Fruit fly (Drosophila melanogaster) whole organism, embryonic: ENCODE results near the gene Alg2.

Experiments
- Adf1 ChIP-seq: fragments of 200-800 bp; sonication (Bioruptor generic); IDR thresholded peaks from 2 replicates; pipeline ENCODE4 v1.3.6; 2022; ENCODE audit warnings: missing biosample characterization, missing genetic modification characterization
- Atf6 ChIP-seq: fragments of 200-800 bp; sonication (Bioruptor generic); IDR thresholded peaks from 2 replicates; pipeline ENCODE4 v1.3.6; 2022; ENCODE audit warnings: missing biosample characterization, missing genetic modification characterization
- BtbVII ChIP-seq: fragments of 200-800 bp; sonication (Bioruptor generic); optimal IDR thresholded peaks from 3 replicates; lab custom pipeline; 2017; ENCODE audit warnings: missing biosample characterization, mild to moderate bottlenecking, missing genetic modification characterization
- CG10959 ChIP-seq: fragments of 200-800 bp; sonication (Bioruptor generic); IDR thresholded peaks from 2 replicates; pipeline ENCODE4 v1.3.6; 2022; ENCODE audit warnings: missing biosample characterization, missing genetic modification characterization
- CG15269 ChIP-seq: fragments of 200-800 bp; sonication (Bioruptor generic); optimal IDR thresholded peaks from 2 replicates; lab custom pipeline; 2018; ENCODE audit warnings: missing biosample characterization, mild to moderate bottlenecking, missing genetic modification characterization, moderate library complexity
- CG17385 ChIP-seq: fragments of 200-800 bp; sonication (Bioruptor generic); optimal IDR thresholded peaks from 3 replicates; lab custom pipeline; 2018; ENCODE audit warnings: missing biosample characterization, mild to moderate bottlenecking, missing genetic modification characterization
- CG17568 ChIP-seq: fragments of 200-800 bp; sonication (Bioruptor generic); optimal IDR thresholded peaks from 2 replicates; lab custom pipeline; 2018; ENCODE audit warnings: missing biosample characterization, mild to moderate bottlenecking, missing genetic modification characterization, moderate library complexity
- CG17612 ChIP-seq: fragments of 200-800 bp; sonication (Bioruptor generic); IDR thresholded peaks from 2 replicates; pipeline ENCODE4 v1.3.6; 2022; ENCODE audit warnings: missing biosample characterization, missing genetic modification characterization
- CG17802 ChIP-seq: fragments of 200-800 bp; sonication (Bioruptor generic); optimal IDR thresholded peaks from 2 replicates; lab custom pipeline; 2018; ENCODE audit warnings: missing biosample characterization, mild to moderate bottlenecking, missing genetic modification characterization, moderate library complexity
- CG17912 ChIP-seq: fragments of 200-800 bp; sonication (Bioruptor generic); optimal IDR thresholded peaks from 2 replicates; lab custom pipeline; 2018; ENCODE audit warnings: missing biosample characterization, mild to moderate bottlenecking, missing genetic modification characterization
- CG1832 ChIP-seq: fragments of 200-800 bp; sonication (Bioruptor generic); optimal IDR thresholded peaks from 2 replicates; lab custom pipeline; 2017; ENCODE audit warnings: missing biosample characterization, mild to moderate bottlenecking, missing genetic modification characterization, inconsistent platforms
- CG18599 ChIP-seq: fragments of 200-800 bp; sonication (Bioruptor generic); optimal IDR thresholded peaks from 3 replicates; lab custom pipeline; 2017; ENCODE audit warnings: missing biosample characterization, missing genetic modification characterization, mild to moderate bottlenecking, moderate library complexity, missing genetic modification reagents
- CG2199 ChIP-seq: fragments of 200-800 bp; sonication (Bioruptor generic); IDR thresholded peaks from 3 replicates; pipeline ENCODE4 v1.3.6; 2022; ENCODE audit warnings: missing biosample characterization, missing genetic modification characterization
- CG30403 ChIP-seq: fragments of 200-800 bp; sonication (Bioruptor generic); optimal IDR thresholded peaks from 3 replicates; lab custom pipeline; 2016; ENCODE audit warnings: missing biosample characterization, missing genetic modification characterization
- CG31365 ChIP-seq: fragments of 200-800 bp; sonication (Bioruptor generic); optimal IDR thresholded peaks from 2 replicates; lab custom pipeline; 2018; ENCODE audit warnings: missing biosample characterization, mild to moderate bottlenecking, missing genetic modification characterization
- CG34376 ChIP-seq: fragments of 200-800 bp; sonication (Bioruptor generic); optimal IDR thresholded peaks from 2 replicates; lab custom pipeline; 2018; ENCODE audit warnings: missing biosample characterization, mild to moderate bottlenecking, missing genetic modification characterization
- CG3995 ChIP-seq: fragments of 200-800 bp; sonication (Bioruptor generic); optimal IDR thresholded peaks from 3 replicates; lab custom pipeline; 2016; ENCODE audit warnings: missing biosample characterization, missing genetic modification characterization
- CG4328 ChIP-seq: fragments of 200-800 bp; sonication (Bioruptor generic); optimal IDR thresholded peaks from 3 replicates; lab custom pipeline; 2017; ENCODE audit warnings: missing biosample characterization, missing genetic modification reagents, missing genetic modification characterization
- CG4360 ChIP-seq: fragments of 200-800 bp; sonication (Bioruptor generic); IDR thresholded peaks from 2 replicates; pipeline ENCODE4 v1.3.6; 2022; ENCODE audit warnings: missing biosample characterization, missing genetic modification characterization
- CG6813 ChIP-seq: fragments of 200-800 bp; sonication (Bioruptor generic); optimal IDR thresholded peaks from 2 replicates; lab custom pipeline; 2017; ENCODE audit warnings: missing biosample characterization, missing genetic modification characterization, mild to moderate bottlenecking, moderate library complexity, missing genetic modification reagents
- CkIIα-i1 ChIP-seq: fragments of 200-800 bp; sonication (Bioruptor generic); IDR thresholded peaks from 2 replicates; pipeline ENCODE4 v1.3.6; 2022; ENCODE audit warnings: missing biosample characterization, missing genetic modification characterization
- CrebB ChIP-seq: fragments of 200-800 bp; sonication (Bioruptor generic); optimal IDR thresholded peaks from 3 replicates; lab custom pipeline; 2018; ENCODE audit warnings: missing biosample characterization, mild to moderate bottlenecking, missing genetic modification characterization
- Dbx ChIP-seq: fragments of 200-800 bp; sonication (Bioruptor generic); IDR thresholded peaks from 3 replicates; pipeline ENCODE4 v1.3.6; 2022; ENCODE audit warnings: missing biosample characterization, missing genetic modification characterization
- Dref ChIP-seq: fragments of 200-800 bp; sonication (Bioruptor generic); IDR thresholded peaks from 2 replicates; pipeline ENCODE4 v1.3.6; 2022; ENCODE audit warnings: missing biosample characterization, missing genetic modification characterization
- HHEX ChIP-seq: fragments of 200-800 bp; sonication (Bioruptor generic); optimal IDR thresholded peaks from 3 replicates; lab custom pipeline; 2017; ENCODE audit warnings: missing biosample characterization, mild to moderate bottlenecking, missing genetic modification characterization, missing genetic modification reagents
- HmgZ ChIP-seq: fragments of 200-800 bp; sonication (Bioruptor generic); optimal IDR thresholded peaks from 2 replicates; lab custom pipeline; 2018; ENCODE audit warnings: missing biosample characterization, mild to moderate bottlenecking, missing genetic modification characterization
- Hr51 ChIP-seq, 2 experiments: fragments of 200-800 bp; sonication (Bioruptor generic); optimal IDR thresholded peaks; 2 replicates in 1 of 2; 3 replicates in 1 of 2; lab custom pipeline; 2016 to 2018; ENCODE audit warnings: missing biosample characterization in 2 of 2, missing genetic modification characterization in 2 of 2, mild to moderate bottlenecking in 1 of 2, moderate library complexity in 1 of 2
- Lhr ChIP-seq: fragments of 200-800 bp; sonication (Bioruptor generic); optimal IDR thresholded peaks from 3 replicates; lab custom pipeline; 2017; ENCODE audit warnings: mild to moderate bottlenecking, missing biosample characterization, missing genetic modification reagents, missing genetic modification characterization
- MESR4 ChIP-seq: fragments of 200-800 bp; sonication (Bioruptor generic); optimal IDR thresholded peaks from 2 replicates; lab custom pipeline; 2018; ENCODE audit warnings: missing biosample characterization, mild to moderate bottlenecking, missing genetic modification characterization, moderate library complexity
- Med ChIP-seq: fragments of 200-800 bp; sonication (Bioruptor generic); peaks from one replicate; lab custom pipeline; 2016; ENCODE audit warnings: missing biosample characterization, missing genetic modification characterization, mild to moderate bottlenecking, inconsistent platforms, moderate library complexity
- NFAT ChIP-seq: fragments of 200-800 bp; sonication (Bioruptor generic); IDR thresholded peaks from 2 replicates; pipeline ENCODE4 v1.3.6; 2022; ENCODE audit warnings: missing biosample characterization, missing genetic modification characterization
- ab ChIP-seq: fragments of 200-800 bp; sonication (Bioruptor generic); optimal IDR thresholded peaks from 2 replicates; lab custom pipeline; 2016; ENCODE audit warnings: missing biosample characterization, missing genetic modification characterization
- abd-A ChIP-seq: fragments of 200-800 bp; sonication (Bioruptor generic); optimal IDR thresholded peaks from 3 replicates; lab custom pipeline; 2019; ENCODE audit warnings: missing biosample characterization, mild to moderate bottlenecking, missing genetic modification characterization, moderate library complexity
- chm ChIP-seq: fragments of 200-800 bp; sonication (Bioruptor generic); IDR thresholded peaks from 2 replicates; pipeline ENCODE4 v1.3.6; 2022; ENCODE audit warnings: missing biosample characterization, missing genetic modification characterization
- disco-r ChIP-seq: fragments of 200-800 bp; sonication (Bioruptor generic); optimal IDR thresholded peaks from 2 replicates; lab custom pipeline; 2016; ENCODE audit warnings: missing biosample characterization, missing genetic modification characterization
- ewg ChIP-seq: fragments of 200-800 bp; sonication (Bioruptor generic); optimal IDR thresholded peaks from 3 replicates; lab custom pipeline; 2017; ENCODE audit warnings: mild to moderate bottlenecking, missing biosample characterization, missing genetic modification reagents, missing genetic modification characterization
- ftz-f1 ChIP-seq: fragments of 200-800 bp; sonication (Bioruptor generic); optimal IDR thresholded peaks from 2 replicates; lab custom pipeline; 2016; ENCODE audit warnings: missing biosample characterization, missing genetic modification characterization
- gro ChIP-seq: fragments of 200-800 bp; sonication (Bioruptor generic); optimal IDR thresholded peaks from 2 replicates; lab custom pipeline; 2016; ENCODE audit warnings: missing biosample characterization, missing genetic modification characterization
- ham ChIP-seq: fragments of 200-800 bp; sonication (Bioruptor generic); IDR thresholded peaks from 2 replicates; pipeline ENCODE4 v1.3.6; 2022; ENCODE audit warnings: missing biosample characterization, missing genetic modification characterization
- kay ChIP-seq: fragments of 200-800 bp; sonication (Bioruptor generic); optimal IDR thresholded peaks from 2 replicates; lab custom pipeline; 2016; ENCODE audit warnings: missing biosample characterization, missing genetic modification characterization
- klu ChIP-seq: fragments of 200-800 bp; sonication (Bioruptor generic); IDR thresholded peaks from 2 replicates; pipeline ENCODE4 v1.3.6; 2022; ENCODE audit warnings: missing biosample characterization, missing genetic modification characterization
- lbe ChIP-seq: fragments of 200-800 bp; sonication (Bioruptor generic); optimal IDR thresholded peaks from 2 replicates; lab custom pipeline; 2016; ENCODE audit warnings: missing biosample characterization, mild to moderate bottlenecking, missing genetic modification characterization
- lilli ChIP-seq: fragments of 200-800 bp; sonication (Bioruptor generic); optimal IDR thresholded peaks from 3 replicates; lab custom pipeline; 2016; ENCODE audit warnings: missing biosample characterization, missing genetic modification characterization
- pros ChIP-seq: fragments of 200-800 bp; sonication (Bioruptor generic); optimal IDR thresholded peaks from 3 replicates; lab custom pipeline; 2019; ENCODE audit warnings: missing biosample characterization, mild to moderate bottlenecking, missing genetic modification characterization, moderate library complexity
- ranshi ChIP-seq: fragments of 200-800 bp; sonication (Bioruptor generic); IDR thresholded peaks from 2 replicates; pipeline ENCODE4 v1.3.6; 2022; ENCODE audit warnings: missing biosample characterization, missing genetic modification characterization
- rib ChIP-seq: fragments of 200-800 bp; sonication (Bioruptor generic); IDR thresholded peaks from 2 replicates; pipeline ENCODE4 v1.3.6; 2022; ENCODE audit warnings: missing biosample characterization, missing genetic modification characterization
- row ChIP-seq: fragments of 200-800 bp; sonication (Bioruptor generic); IDR thresholded peaks from 3 replicates; pipeline ENCODE4 v1.3.6; 2022; ENCODE audit warnings: missing biosample characterization, missing genetic modification characterization
- seq ChIP-seq: fragments of 200-800 bp; sonication (Bioruptor generic); IDR thresholded peaks from 2 replicates; pipeline ENCODE4 v1.3.6; 2022; ENCODE audit warnings: missing biosample characterization, missing genetic modification characterization
- sim ChIP-seq: fragments of 200-800 bp; sonication (Bioruptor generic); IDR thresholded peaks from 2 replicates; pipeline ENCODE4 v1.3.6; 2022; ENCODE audit warnings: missing biosample characterization, missing genetic modification characterization

The Alg2 gene

DNA sequence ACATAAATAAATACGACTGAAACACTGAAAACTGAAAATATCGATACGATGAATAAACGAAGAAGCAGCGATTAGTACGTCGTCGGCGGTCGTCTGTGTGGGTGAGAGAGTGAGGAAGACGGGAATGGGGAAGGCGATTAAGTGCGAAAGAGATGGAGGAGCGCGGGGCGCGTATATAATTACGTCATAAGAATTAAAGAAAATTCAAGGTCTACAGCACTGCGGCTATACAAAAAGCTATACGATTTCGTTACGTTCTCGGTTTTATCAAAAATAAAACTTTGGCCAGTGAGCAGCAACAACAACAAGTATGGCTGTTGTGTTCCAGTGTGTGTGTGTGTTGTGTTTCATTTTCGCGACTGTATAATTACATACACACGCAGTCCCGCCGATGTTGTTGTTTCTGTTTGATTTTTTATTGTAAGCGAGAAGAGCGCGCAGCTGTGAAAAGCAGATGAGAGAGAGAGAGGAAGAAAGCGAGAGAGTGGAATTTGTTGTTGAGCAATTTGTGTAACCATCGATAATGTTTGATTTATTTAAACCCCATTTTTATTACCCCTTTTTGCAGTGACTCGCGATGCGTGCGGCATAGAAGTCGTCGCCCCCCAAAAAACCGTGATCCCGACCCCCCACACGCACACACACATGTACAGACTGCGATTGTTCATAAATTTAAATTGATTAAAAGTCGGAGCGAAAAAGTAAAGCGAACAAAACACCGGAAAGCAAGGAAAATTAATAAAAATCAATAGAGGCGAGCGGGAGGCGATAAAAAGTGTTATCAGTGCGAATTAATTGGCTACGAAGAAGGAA lies 5.7 kb downstream of the Alg2 start:
- TF ChIP-seq disco-r (GFP tag; lab: Kevin White, UChicago) (no peak), Med (GFP tag; lab: Kevin White, UChicago) (peak; percentile 12), NFAT (no peak), klu (0 out of 2 replicates have a peak, but pooled peaks have one; percentile 15), BtbVII (peak; percentile 99), CG17612 (GFP tag; lab: Robert Waterston, UW) (no peak), chm (no peak), lilli (GFP tag; lab: Kevin White, UChicago) (no peak), MESR4 (GFP tag; lab: Kevin White, UChicago) (no peak), ham (no peak), CG10959 (GFP tag; lab: Robert Waterston, UW) (no peak), CG4360 (GFP tag; lab: Robert Waterston, UW) (peak; percentile 86), CG6813 (GFP tag; lab: Kevin White, UChicago) (peak; percentile 18), CG2199 (peak; percentile 74; the same call in 2 of the 3 replicates), CG1832 (GFP tag; lab: Kevin White, UChicago) (peak; percentile 82), CG30403 (no peak), ab (no peak), row (GFP tag; lab: Robert Waterston, UW) (0 out of 3 replicates have a peak, but pooled peaks have one; percentile 39), CG17385 (GFP tag; lab: Kevin White, UChicago) (peak; percentile 82), pros (peak; percentile 90), CG18599 (GFP tag; lab: Kevin White, UChicago) (peak; percentile 63), HHEX (GFP tag; lab: Kevin White, UChicago) (peak; percentile 16), lbe (no peak), Lhr (GFP tag; lab: Kevin White, UChicago) (no peak), CG3995 (GFP tag; lab: Kevin White, UChicago) (peak; percentile 38), CG4328 (GFP tag; lab: Kevin White, UChicago) (peak; percentile 45), Adf1 (GFP tag; lab: Robert Waterston, UW) (peak; percentile 84), Dref (peak; percentile 46), abd-A (tag; lab: Kevin White, UChicago) (peak; percentile 99), CG34376 (GFP tag; lab: Kevin White, UChicago) (peak; percentile 96), seq (no peak), Dbx (GFP tag; lab: Robert Waterston, UW) (peak; percentile 33; the same call in 1 of the 3 replicates), CG17802 (no peak), gro (peak; percentile 44), Atf6 (GFP tag; lab: Robert Waterston, UW) (peak; percentile 51; the same call in 1 of the 2 replicates), ewg (GFP tag; lab: Kevin White, UChicago) (peak; percentile 10), sim (GFP tag; lab: Robert Waterston, UW) (no peak), CG17912 (GFP tag; lab: Kevin White, UChicago) (peak; percentile 23), HmgZ (tag; lab: Kevin White, UChicago) (peak; percentile 50), CG31365 (tag; lab: Kevin White, UChicago) (no peak), rib (peak; percentile 86), ftz-f1 (GFP tag; lab: Kevin White, UChicago) (peak; percentile 98), ranshi (GFP tag; lab: Robert Waterston, UW) (peak; percentile 23; the same call in 1 of the 2 replicates), kay (GFP tag; lab: Kevin White, UChicago) (peak; percentile 8), CrebB (no peak), CG15269 (no peak), CG17568 (no peak), Hr51 (GFP tag; optimal IDR thresholded peaks at IDR 0.05; lab: Kevin White, UChicago) (no peak), CkIIα-i1 (GFP tag; lab: Robert Waterston, UW) (no peak)
